Fruit fly (Drosophila melanogaster): ENCODE results near the gene ftz.
A peak's percentile ranks its signal among the peaks of the same experiment; 100 is the strongest.

DNA sequence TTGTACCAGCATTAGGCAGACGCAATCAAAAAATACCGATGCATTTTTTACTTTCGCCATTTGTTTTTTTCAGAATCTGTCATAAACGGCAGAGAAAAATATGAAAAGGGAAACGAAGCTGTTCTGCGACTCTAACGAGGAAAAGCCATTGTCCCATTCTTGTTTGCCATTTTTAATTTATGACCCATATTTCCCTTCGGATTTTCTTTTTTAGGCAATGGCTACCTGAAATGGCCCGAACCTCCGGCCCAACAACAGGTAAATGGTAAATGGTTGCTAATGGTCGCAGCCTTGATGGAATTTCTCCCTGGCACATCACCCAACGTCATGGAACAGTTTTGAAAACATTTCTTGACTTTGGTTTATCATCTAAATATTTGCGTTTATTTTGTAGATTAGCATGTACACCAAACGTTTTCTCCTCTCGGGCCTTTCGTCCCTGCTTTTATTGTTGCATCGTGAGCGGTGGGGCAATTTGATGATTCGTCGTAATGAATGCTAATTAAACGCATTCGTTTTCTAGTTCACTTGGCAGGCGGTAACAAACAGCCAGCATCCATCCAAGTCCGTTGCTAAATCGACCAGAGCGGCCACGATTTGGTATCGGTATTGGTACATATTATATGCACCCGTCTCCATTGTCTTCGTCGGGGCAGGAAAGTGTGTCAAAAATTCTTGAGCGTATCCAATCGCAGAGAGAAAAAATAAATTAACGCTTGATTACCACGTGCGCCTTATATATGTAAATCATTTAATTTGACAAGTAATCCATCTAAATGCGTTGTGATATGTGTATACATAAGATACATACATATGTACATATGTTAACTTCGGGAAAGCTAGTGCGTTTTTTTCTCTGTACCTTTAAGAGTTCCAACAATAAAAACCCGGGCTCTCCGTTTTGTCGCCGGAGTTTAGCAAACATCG lies 45.9 kb upstream of the ftz start:
- TF ChIP-seq Myc (optimal IDR thresholded peaks at IDR 0.05) (no peak), fru (GFP tag; optimal IDR thresholded peaks at IDR 0.05) (peak; percentile 29), Hr83 (GFP tag; optimal IDR thresholded peaks at IDR 0.05; ENCODE audit: poor library complexity, severe bottlenecking) (no peak), Rel (GFP tag; optimal IDR thresholded peaks at IDR 0.05) (no peak), Rel (tag; optimal IDR thresholded peaks at IDR 0.05) (no peak), Jra (GFP tag; optimal IDR thresholded peaks at IDR 0.05) (no peak), usp (GFP tag; optimal IDR thresholded peaks at IDR 0.05) (no peak), brk (GFP tag; optimal IDR thresholded peaks at IDR 0.05) (no peak), tai (GFP tag; optimal IDR thresholded peaks at IDR 0.05) (no peak)

Measured in whole organism, wandering third instar larva.